Fruit fly (Drosophila melanogaster): Measurements from ENCODE around the gene CG8852.

Gene CG8852

dm6 chr2L:3575679-3576442 lies 50.9 kb downstream of the CG8852 start, which contains the start of gene CG43815 (continued):
- no peak for TF ChIP-seq MTF-1 (GFP tag; optimal IDR thresholded peaks at IDR 0.05; ENCODE audit: borderline replicate concordance)
- TF ChIP-seq CG11398 (GFP tag; optimal IDR thresholded peaks at IDR 0.05), result no peak
- no peak for TF ChIP-seq caup (GFP tag; optimal IDR thresholded peaks at IDR 0.05; ENCODE audit: severe bottlenecking)
- peak; percentile 20 for TF ChIP-seq phol (tag; optimal IDR thresholded peaks at IDR 0.05)
- no peak for TF ChIP-seq Trl (optimal IDR thresholded peaks at IDR 0.05)
- no peak for TF ChIP-seq Trl (GFP tag; optimal IDR thresholded peaks at IDR 0.05)
- no peak for TF ChIP-seq CG4404 (GFP tag; IDR thresholded peaks at IDR 0.05)
- TF ChIP-seq jigr1 (GFP tag; IDR thresholded peaks at IDR 0.05), result no peak
- no peak for TF ChIP-seq sd (tag; optimal IDR thresholded peaks at IDR 0.05)
- no peak for TF ChIP-seq al (GFP tag; IDR thresholded peaks at IDR 0.05)
- TF ChIP-seq sob (GFP tag; IDR thresholded peaks at IDR 0.05), result no peak
- TF ChIP-seq CG17328 (GFP tag; IDR thresholded peaks at IDR 0.05), result peak; percentile 37; the same call in 1 of the 2 replicates
- TF ChIP-seq ind (GFP tag; optimal IDR thresholded peaks at IDR 0.05), result no peak
- TF ChIP-seq az2 (GFP tag; optimal IDR thresholded peaks at IDR 0.05), result no peak
- TF ChIP-seq maf-S (GFP tag; optimal IDR thresholded peaks at IDR 0.05), result no peak
- TF ChIP-seq Tbp (GFP tag; optimal IDR thresholded peaks at IDR 0.05), result no peak
- TF ChIP-seq CG15011 (GFP tag; optimal IDR thresholded peaks at IDR 0.05), result no peak
- TF ChIP-seq Ets65A (GFP tag), result peak; percentile 20
- no peak for TF ChIP-seq Vsx1 (GFP tag; optimal IDR thresholded peaks at IDR 0.05)
- TF ChIP-seq slou (GFP tag; optimal IDR thresholded peaks at IDR 0.05), result no peak
- no peak for TF ChIP-seq p53 (GFP tag; optimal IDR thresholded peaks at IDR 0.05)
- TF ChIP-seq dmrt11E (tag; optimal IDR thresholded peaks at IDR 0.05), result peak; percentile 53
- TF ChIP-seq disco-r (GFP tag; optimal IDR thresholded peaks at IDR 0.05), result no peak
- no peak for TF ChIP-seq ab (GFP tag; optimal IDR thresholded peaks at IDR 0.05)
- no peak for TF ChIP-seq vfl (GFP tag; optimal IDR thresholded peaks at IDR 0.05)
- no peak for TF ChIP-seq Aef1 (GFP tag; IDR thresholded peaks at IDR 0.05)
- TF ChIP-seq Sox102F (GFP tag; optimal IDR thresholded peaks at IDR 0.05), result no peak
- TF ChIP-seq CG7786 (GFP tag; optimal IDR thresholded peaks at IDR 0.05), result no peak
- peak; percentile 10; the same call in 1 of the 3 replicates for TF ChIP-seq ci (GFP tag; IDR thresholded peaks at IDR 0.05)
- TF ChIP-seq cato (GFP tag; optimal IDR thresholded peaks at IDR 0.05; ENCODE audit: borderline replicate concordance), result no peak
- no peak for TF ChIP-seq hb (GFP tag; IDR thresholded peaks at IDR 0.05; ENCODE audit: partially characterized antibody)
- no peak for TF ChIP-seq vnd (GFP tag; IDR thresholded peaks at IDR 0.05; ENCODE audit: partially characterized antibody)
- TF ChIP-seq onecut (GFP tag; IDR thresholded peaks at IDR 0.05), result no peak
- TF ChIP-seq Sry-δ (GFP tag; optimal IDR thresholded peaks at IDR 0.05), result no peak
- TF ChIP-seq org-1 (GFP tag; optimal IDR thresholded peaks at IDR 0.05), result no peak
- TF ChIP-seq CG16815 (GFP tag; optimal IDR thresholded peaks at IDR 0.05), result no peak
- TF ChIP-seq CG2875 (GFP tag; optimal IDR thresholded peaks at IDR 0.05), result peak; percentile 33
- TF ChIP-seq gsb-n (tag; optimal IDR thresholded peaks at IDR 0.05), result no peak
- no peak for TF ChIP-seq tll (GFP tag; optimal IDR thresholded peaks at IDR 0.05)
- 0 out of 2 replicates have a peak, but pooled peaks have one; percentile 16 for TF ChIP-seq CG31441 (GFP tag; IDR thresholded peaks at IDR 0.05)
- no peak for TF ChIP-seq Hr78 (GFP tag; optimal IDR thresholded peaks at IDR 0.05)
- no peak for TF ChIP-seq CG1602 (GFP tag; optimal IDR thresholded peaks at IDR 0.05)
- no peak for TF ChIP-seq Neu2 (GFP tag; optimal IDR thresholded peaks at IDR 0.05; ENCODE audit: borderline replicate concordance)
- no peak for TF ChIP-seq bigmax (GFP tag; optimal IDR thresholded peaks at IDR 0.05)
- TF ChIP-seq CG6854 (GFP tag; optimal IDR thresholded peaks at IDR 0.05), result no peak
- no peak for TF ChIP-seq CG5180 (GFP tag; optimal IDR thresholded peaks at IDR 0.05)
- TF ChIP-seq kay (GFP tag; optimal IDR thresholded peaks at IDR 0.05), result no peak
- TF ChIP-seq inv (GFP tag; IDR thresholded peaks at IDR 0.05; ENCODE audit: partially characterized antibody), result no peak
- TF ChIP-seq prd (optimal IDR thresholded peaks at IDR 0.05), result no peak
- peak; percentile 34; the same call in 1 of the 3 replicates for TF ChIP-seq prd (GFP tag; IDR thresholded peaks at IDR 0.05)

All from whole organism, embryonic.